Fruit fly (Drosophila melanogaster): ENCODE measurements around the gene CG43965.

The CG43965 gene

dm6 chr3L:8772998-8773684 lies 47.6 kb upstream of the CG43965 start (continued):
- TF ChIP-seq CG12219 (GFP tag; optimal IDR thresholded peaks at IDR 0.05): peak; percentile 83
- no peak for TF ChIP-seq CG3838 (GFP tag; optimal IDR thresholded peaks at IDR 0.05)
- peak; percentile 47 for TF ChIP-seq ssp (GFP tag; IDR thresholded peaks at IDR 0.05)
- TF ChIP-seq pan (optimal IDR thresholded peaks at IDR 0.05): no peak
- peak in 1 of 2 experiments; percentile 86 for TF ChIP-seq pan (GFP tag; optimal IDR thresholded peaks at IDR 0.05 in 1 of 2, IDR thresholded peaks at IDR 0.05 in 1 of 2)
- TF ChIP-seq CG12769 (tag; optimal IDR thresholded peaks at IDR 0.05): peak; percentile 71
- TF ChIP-seq CG11093 (GFP tag; IDR thresholded peaks at IDR 0.05): 0 out of 3 replicates have a peak, but pooled peaks have one; percentile 26
- TF ChIP-seq tap (tag; optimal IDR thresholded peaks at IDR 0.05): peak; percentile 67
- TF ChIP-seq Nf-YC (tag; optimal IDR thresholded peaks at IDR 0.05): peak; percentile 43
- TF ChIP-seq abd-A (tag; optimal IDR thresholded peaks at IDR 0.05): peak; percentile 18
- peak; percentile 74 for TF ChIP-seq odd (GFP tag; optimal IDR thresholded peaks at IDR 0.05)
- peak; percentile 85 for TF ChIP-seq CG10979 (tag; optimal IDR thresholded peaks at IDR 0.05)
- TF ChIP-seq NC2α (GFP tag; optimal IDR thresholded peaks at IDR 0.05): peak; percentile 20
- peak; percentile 66 for TF ChIP-seq Mes4 (GFP tag; optimal IDR thresholded peaks at IDR 0.05)
- TF ChIP-seq kah (GFP tag; optimal IDR thresholded peaks at IDR 0.05): no peak
- TF ChIP-seq CG17328 (GFP tag; IDR thresholded peaks at IDR 0.05): peak; percentile 76
- TF ChIP-seq CG32532 (GFP tag; IDR thresholded peaks at IDR 0.05): 0 out of 2 replicates have a peak, but pooled peaks have one; percentile 16
- TF ChIP-seq ara (GFP tag; IDR thresholded peaks at IDR 0.05): peak; percentile 62; the same call in 1 of the 2 replicates
- TF ChIP-seq PHDP (tag; optimal IDR thresholded peaks at IDR 0.05): peak; percentile 86
- peak; percentile 80 for TF ChIP-seq CG2202 (tag; optimal IDR thresholded peaks at IDR 0.05)
- no peak for TF ChIP-seq tna (GFP tag; IDR thresholded peaks at IDR 0.05; ENCODE audit: partially characterized antibody)
- peak; percentile 76 for TF ChIP-seq CG1529 (GFP tag; optimal IDR thresholded peaks at IDR 0.05)
- TF ChIP-seq Lhr (GFP tag; optimal IDR thresholded peaks at IDR 0.05): peak; percentile 39
- TF ChIP-seq CG13894 (tag; optimal IDR thresholded peaks at IDR 0.05): no peak
- TF ChIP-seq disco-r (GFP tag; optimal IDR thresholded peaks at IDR 0.05): no peak
- peak; percentile 71 for TF ChIP-seq Awh (GFP tag; IDR thresholded peaks at IDR 0.05)
- TF ChIP-seq Sox100B (GFP tag; optimal IDR thresholded peaks at IDR 0.05): peak; percentile 74
- TF ChIP-seq CG8478 (optimal IDR thresholded peaks at IDR 0.05): no peak
- TF ChIP-seq CG3065 (GFP tag; optimal IDR thresholded peaks at IDR 0.05): peak; percentile 38
- TF ChIP-seq D19B (GFP tag; optimal IDR thresholded peaks at IDR 0.05): no peak
- peak; percentile 39 for TF ChIP-seq CG9817 (tag; optimal IDR thresholded peaks at IDR 0.05)
- no peak for TF ChIP-seq CG12744 (GFP tag; optimal IDR thresholded peaks at IDR 0.05)
- peak; percentile 31; the same call in 1 of the 2 replicates for TF ChIP-seq ro (GFP tag; IDR thresholded peaks at IDR 0.05)
- peak; percentile 63; the same call in 1 of the 2 replicates for TF ChIP-seq E2f2 (GFP tag; IDR thresholded peaks at IDR 0.05)
- TF ChIP-seq CG12659 (GFP tag; optimal IDR thresholded peaks at IDR 0.05): peak; percentile 53
- TF ChIP-seq CG13287 (GFP tag; IDR thresholded peaks at IDR 0.05; ENCODE audit: partially characterized antibody): no peak
- TF ChIP-seq CG4424 (GFP tag; optimal IDR thresholded peaks at IDR 0.05): peak; percentile 78
- TF ChIP-seq Gug (GFP tag; IDR thresholded peaks at IDR 0.05): peak; percentile 20; the same call in 1 of the 4 replicates
- no peak for TF ChIP-seq CG9797 (GFP tag; optimal IDR thresholded peaks at IDR 0.05)
- peak; percentile 82 for TF ChIP-seq ci (GFP tag; IDR thresholded peaks at IDR 0.05)
- TF ChIP-seq CG15011 (GFP tag; optimal IDR thresholded peaks at IDR 0.05): no peak
- TF ChIP-seq CG11560 (tag; IDR thresholded peaks at IDR 0.05): no peak
- TF ChIP-seq CG9215 (GFP tag; IDR thresholded peaks at IDR 0.05): peak; percentile 24; the same call in 1 of the 2 replicates
- TF ChIP-seq CG3726 (GFP tag; IDR thresholded peaks at IDR 0.05): no peak
- peak; percentile 70 for TF ChIP-seq D19A (tag; optimal IDR thresholded peaks at IDR 0.05)
- peak; percentile 51 for TF ChIP-seq maf-S (GFP tag; optimal IDR thresholded peaks at IDR 0.05)
- no peak for TF ChIP-seq cas (GFP tag; IDR thresholded peaks at IDR 0.05)
- no peak for TF ChIP-seq CG15073 (GFP tag; optimal IDR thresholded peaks at IDR 0.05)
- TF ChIP-seq CG17385 (GFP tag; optimal IDR thresholded peaks at IDR 0.05): peak; percentile 71
- TF ChIP-seq CG3281 (GFP tag; optimal IDR thresholded peaks at IDR 0.05): no peak
